Fruit fly (Drosophila melanogaster): Measurements from ENCODE around the gene CG17026.

Gene CG17026

dm6 chr3L:15982783-15983432, 7.7 kb downstream of the CG17026 start, which contains the start of the genes brm and Arl1 (continued):
- TF ChIP-seq caup (GFP tag; optimal IDR thresholded peaks at IDR 0.05; ENCODE audit: severe bottlenecking) (peak; percentile 99), CG1602 (GFP tag; optimal IDR thresholded peaks at IDR 0.05) (peak; percentile 98), MESR4 (GFP tag; optimal IDR thresholded peaks at IDR 0.05) (peak; percentile 84), ara (GFP tag; IDR thresholded peaks at IDR 0.05) (peak; percentile 99), CG7745 (tag; optimal IDR thresholded peaks at IDR 0.05) (peak; percentile 33), eve (GFP tag; optimal IDR thresholded peaks at IDR 0.05) (no peak), Spps (tag; optimal IDR thresholded peaks at IDR 0.05) (peak; percentile 95), Dip2 (GFP tag; IDR thresholded peaks at IDR 0.05) (peak; percentile 80), run (tag; optimal IDR thresholded peaks at IDR 0.05) (peak; percentile 80), CG15073 (GFP tag; optimal IDR thresholded peaks at IDR 0.05) (peak; percentile 82), nom (GFP tag; optimal IDR thresholded peaks at IDR 0.05) (peak; percentile 91), CG7839 (tag; optimal IDR thresholded peaks at IDR 0.05) (peak; percentile 99), CG13424 (tag; optimal IDR thresholded peaks at IDR 0.05) (peak; percentile 99), CG14710 (tag; optimal IDR thresholded peaks at IDR 0.05) (peak; percentile 98), Meics (GFP tag; optimal IDR thresholded peaks at IDR 0.05) (peak; percentile 98), Antp (GFP tag; optimal IDR thresholded peaks at IDR 0.05) (peak; percentile 78), Pdp1 (GFP tag; optimal IDR thresholded peaks at IDR 0.05) (peak; percentile 92 to 93), Xrp1 (GFP tag; IDR thresholded peaks at IDR 0.05) (peak; percentile 99), CG14014 (GFP tag; IDR thresholded peaks at IDR 0.05) (peak; percentile 99), crc (GFP tag; optimal IDR thresholded peaks at IDR 0.05) (peak; percentile 75), CG32772 (GFP tag; IDR thresholded peaks at IDR 0.05) (peak; percentile 99), CG9876 (GFP tag; optimal IDR thresholded peaks at IDR 0.05) (peak; percentile 73), CG8924 (tag; optimal IDR thresholded peaks at IDR 0.05) (peak; percentile 98), CG2678 (tag; optimal IDR thresholded peaks at IDR 0.05) (peak; percentile 99), phol (tag; optimal IDR thresholded peaks at IDR 0.05) (peak; percentile 100), CG7556 (GFP tag; optimal IDR thresholded peaks at IDR 0.05) (peak; percentile 95), CG17359 (tag; optimal IDR thresholded peaks at IDR 0.05) (peak; percentile 98), CG18011 (GFP tag; optimal IDR thresholded peaks at IDR 0.05) (peak; percentile 92), Side (GFP tag; optimal IDR thresholded peaks at IDR 0.05) (peak; percentile 81), tna (GFP tag; IDR thresholded peaks at IDR 0.05; ENCODE audit: partially characterized antibody) (no peak), CG34224 (GFP tag; IDR thresholded peaks at IDR 0.05; ENCODE audit: partially characterized antibody) (no peak), CG13287 (GFP tag; IDR thresholded peaks at IDR 0.05; ENCODE audit: partially characterized antibody) (peak; percentile 72), sim (GFP tag; IDR thresholded peaks at IDR 0.05) (peak; percentile 97), CG7786 (GFP tag; optimal IDR thresholded peaks at IDR 0.05) (peak; percentile 86), CG31441 (GFP tag; IDR thresholded peaks at IDR 0.05) (peak; percentile 100), CG15514 (GFP tag; optimal IDR thresholded peaks at IDR 0.05) (peak; percentile 94), al (GFP tag; IDR thresholded peaks at IDR 0.05) (peak; percentile 99), CG17568 (GFP tag; optimal IDR thresholded peaks at IDR 0.05) (no peak), croc (GFP tag; conservative IDR thresholded peaks at IDR 0.05) (peak; percentile 99), CrebB (tag; optimal IDR thresholded peaks at IDR 0.05) (peak; percentile 94), repo (GFP tag; optimal IDR thresholded peaks at IDR 0.05) (peak; percentile 52), maf-S (GFP tag; optimal IDR thresholded peaks at IDR 0.05) (peak; percentile 75), peb (GFP tag; IDR thresholded peaks at IDR 0.05) (peak; percentile 99), Nf-YA (GFP tag; IDR thresholded peaks at IDR 0.05) (peak; percentile 97), ken (GFP tag; IDR thresholded peaks at IDR 0.05) (peak; percentile 99), CG34422 (GFP tag; IDR thresholded peaks at IDR 0.05) (peak; percentile 100), jumu (GFP tag; optimal IDR thresholded peaks at IDR 0.05) (peak; percentile 70), Dip3 (GFP tag; optimal IDR thresholded peaks at IDR 0.05) (peak; percentile 90), Stat92E (GFP tag; optimal IDR thresholded peaks at IDR 0.05) (peak in 1 of 3 experiments; percentile 89)

Data from whole organism, embryonic.